Worm (Caenorhabditis elegans) whole organism, L1 larva: ENCODE measurements around the gene idpc-4.

ENCODE experiments used
- C04F5.9 ChIP-seq: sonication (generic microtip); optimal IDR thresholded peaks from 2 replicates; lab custom pipeline; 2016; ENCODE audit warnings: missing genetic modification characterization, missing compliant biosample characterization
- C16A3.4 ChIP-seq: fragments of 150-350 bp; optimal IDR thresholded peaks from 2 replicates; lab custom pipeline; 2014; ENCODE audit warnings: missing biosample characterization, missing genetic modification characterization
- F16B12.6 ChIP-seq: fragments of 150-350 bp; optimal IDR thresholded peaks from 2 replicates; lab custom pipeline; 2014; ENCODE audit warnings: missing biosample characterization, missing genetic modification characterization
- aha-1 ChIP-seq: fragments of 150-350 bp; optimal IDR thresholded peaks from 2 replicates; lab custom pipeline; 2014; ENCODE audit warnings: missing biosample characterization, missing genetic modification characterization
- alr-1 ChIP-seq: fragments of 200-800 bp; sonication (Bioruptor generic); optimal IDR thresholded peaks from 2 replicates; lab custom pipeline; 2018; ENCODE audit warnings: borderline replicate concordance, mild to moderate bottlenecking, missing genetic modification characterization, missing compliant biosample characterization
- ama-1 ChIP-seq: fragments of 150-350 bp; optimal IDR thresholded peaks from 2 replicates; lab custom pipeline; 2014
- ceh-88 ChIP-seq: fragments of 200-800 bp; sonication (Bioruptor generic); IDR thresholded peaks from 2 replicates; pipeline ENCODE4 v1.3.6; 2022; ENCODE audit warnings: missing genetic modification characterization, missing compliant biosample characterization
- ces-1 ChIP-seq: fragments of 150-350 bp; optimal IDR thresholded peaks from 2 replicates; lab custom pipeline; 2014; ENCODE audit warnings: missing biosample characterization, missing genetic modification reagents, missing genetic modification characterization
- dpl-1 ChIP-seq, 3 experiments: fragments of 150-350 bp in 2 of 3; sonication (generic microtip) in 1 of 3; optimal IDR thresholded peaks; 2 replicates each; lab custom pipeline; 2014 to 2017; ENCODE audit warnings: missing biosample characterization in 3 of 3, missing genetic modification characterization in 3 of 3, missing genetic modification reagents in 3 of 3
- efl-1 ChIP-seq, 4 experiments: fragments of 150-350 bp; optimal IDR thresholded peaks in 3 of 4; peaks in 1 of 4; 1 replicate in 1 of 4; 2 replicates in 3 of 4; lab custom pipeline; 2014; ENCODE audit warnings: missing biosample characterization in 2 of 4, missing genetic modification characterization in 2 of 4, missing genetic modification reagents in 2 of 4
- efl-3 ChIP-seq: fragments of 200-800 bp; sonication (Bioruptor generic); optimal IDR thresholded peaks from 2 replicates; lab custom pipeline; 2018; ENCODE audit warnings: mild to moderate bottlenecking, missing genetic modification characterization, missing compliant biosample characterization
- elt-2 ChIP-seq: sonication (generic microtip); optimal IDR thresholded peaks from 2 replicates; lab custom pipeline; 2016; ENCODE audit warnings: missing genetic modification characterization, mild to moderate bottlenecking, inconsistent platforms, missing compliant biosample characterization, missing genetic modification reagents
- elt-3 ChIP-seq, 6 experiments: fragments of 150-350 bp in 1 of 6; sonication (generic microtip); optimal IDR thresholded peaks; 2 replicates each; lab custom pipeline; 2017 to 2018; ENCODE audit warnings: missing biosample characterization in 6 of 6, missing genetic modification characterization in 6 of 6, inconsistent platforms in 1 of 6
- fkh-10 ChIP-seq: sonication (generic microtip); optimal IDR thresholded peaks from 2 replicates; lab custom pipeline; 2017; ENCODE audit warnings: missing biosample characterization, missing genetic modification reagents, missing genetic modification characterization
- grh-1 ChIP-seq: fragments of 200-800 bp; sonication (Bioruptor generic); IDR thresholded peaks from 2 replicates; pipeline ENCODE4 v1.3.6; 2022; ENCODE audit warnings: missing genetic modification reagents, missing genetic modification characterization, missing compliant biosample characterization
- isw-1 ChIP-seq: fragments of 200-800 bp; sonication (Bioruptor generic); IDR thresholded peaks from 2 replicates; pipeline ENCODE4 v1.3.6; 2022; ENCODE audit warnings: missing genetic modification characterization, missing compliant biosample characterization
- lin-14 ChIP-seq: fragments of 200-800 bp; sonication (Bioruptor generic); optimal IDR thresholded peaks from 2 replicates; lab custom pipeline; 2018; ENCODE audit warnings: mild to moderate bottlenecking, missing genetic modification characterization, moderate library complexity, missing compliant biosample characterization
- lin-15B ChIP-seq: fragments of 150-350 bp; sonication (generic microtip); optimal IDR thresholded peaks from 3 replicates; lab custom pipeline; 2014; ENCODE audit warnings: missing biosample characterization, missing genetic modification characterization
- lin-35 ChIP-seq, 2 experiments: fragments of 150-350 bp; optimal IDR thresholded peaks; 2 replicates each; lab custom pipeline; 2014; ENCODE audit warnings: missing biosample characterization in 2 of 2, missing genetic modification characterization in 2 of 2, missing genetic modification reagents in 2 of 2
- lin-39 ChIP-seq: fragments of 150-350 bp; optimal IDR thresholded peaks from 2 replicates; lab custom pipeline; 2014; ENCODE audit warnings: missing biosample characterization, missing genetic modification reagents, missing genetic modification characterization
- lir-3 ChIP-seq: sonication (generic microtip); optimal IDR thresholded peaks from 2 replicates; lab custom pipeline; 2016; ENCODE audit warnings: mild to moderate bottlenecking, missing genetic modification characterization, moderate library complexity, missing compliant biosample characterization; ENCODE audit not compliant: poor library complexity
- lsy-2 ChIP-seq, 2 experiments: fragments of 150-350 bp; optimal IDR thresholded peaks; 2 replicates each; lab custom pipeline; 2014; ENCODE audit warnings: missing biosample characterization in 2 of 2, missing genetic modification characterization in 2 of 2
- mab-9 ChIP-seq: fragments of 200-800 bp; sonication (Bioruptor generic); IDR thresholded peaks from 2 replicates; pipeline ENCODE4 v1.3.6; 2022; ENCODE audit warnings: missing genetic modification reagents, missing genetic modification characterization, missing compliant biosample characterization
- mdl-1 ChIP-seq, 2 experiments: fragments of 150-350 bp; optimal IDR thresholded peaks; 2 replicates each; lab custom pipeline; 2014 to 2017; ENCODE audit warnings: missing biosample characterization in 2 of 2, missing genetic modification characterization in 2 of 2, inconsistent platforms in 1 of 2
- mef-2 ChIP-seq: fragments of 150-350 bp; optimal IDR thresholded peaks from 2 replicates; lab custom pipeline; 2014; ENCODE audit warnings: missing biosample characterization, missing genetic modification characterization
- nhr-11 ChIP-seq: fragments of 150-350 bp; optimal IDR thresholded peaks from 2 replicates; lab custom pipeline; 2014; ENCODE audit warnings: missing biosample characterization, missing genetic modification characterization
- nhr-19 ChIP-seq: fragments of 200-800 bp; sonication (Bioruptor generic); conservative IDR thresholded peaks from 2 replicates; pipeline ENCODE4 v1.3.6; 2022; ENCODE audit warnings: missing genetic modification characterization, missing compliant biosample characterization
- nhr-20 ChIP-seq: sonication (generic microtip); optimal IDR thresholded peaks from 2 replicates; lab custom pipeline; 2016; ENCODE audit warnings: mild to moderate bottlenecking, missing genetic modification characterization, missing compliant biosample characterization
- nhr-47 ChIP-seq: sonication (generic microtip); optimal IDR thresholded peaks from 2 replicates; lab custom pipeline; 2016; ENCODE audit warnings: mild to moderate bottlenecking, missing genetic modification characterization, moderate library complexity, missing compliant biosample characterization
- nhr-71 ChIP-seq: sonication (generic microtip); optimal IDR thresholded peaks from 2 replicates; lab custom pipeline; 2016; ENCODE audit warnings: mild to moderate bottlenecking, missing genetic modification characterization, moderate library complexity, missing compliant biosample characterization
- nhr-76 ChIP-seq: sonication (generic microtip); optimal IDR thresholded peaks from 2 replicates; lab custom pipeline; 2017; ENCODE audit warnings: missing biosample characterization, missing genetic modification characterization
- nhr-84 ChIP-seq: sonication (generic microtip); optimal IDR thresholded peaks from 2 replicates; lab custom pipeline; 2017; ENCODE audit warnings: missing biosample characterization, missing genetic modification characterization
- nhr-85 ChIP-seq: sonication (generic microtip); peaks from one replicate; lab custom pipeline; 2016; ENCODE audit warnings: missing genetic modification characterization, inconsistent platforms, missing compliant biosample characterization
- pax-3 ChIP-seq: fragments of 200-800 bp; sonication (Bioruptor generic); optimal IDR thresholded peaks from 2 replicates; lab custom pipeline; 2018; ENCODE audit warnings: mild to moderate bottlenecking, missing genetic modification characterization, moderate library complexity, missing compliant biosample characterization
- pqm-1 ChIP-seq: sonication (generic microtip); optimal IDR thresholded peaks from 3 replicates; lab custom pipeline; 2017; ENCODE audit warnings: missing biosample characterization, missing genetic modification characterization
- skn-1 ChIP-seq: fragments of 150-350 bp; optimal IDR thresholded peaks from 2 replicates; lab custom pipeline; 2014; ENCODE audit warnings: missing biosample characterization, missing genetic modification characterization
- snpc-4 ChIP-seq: fragments of 150-350 bp; optimal IDR thresholded peaks from 2 replicates; lab custom pipeline; 2014; ENCODE audit warnings: missing biosample characterization, missing genetic modification characterization
- snu-23 ChIP-seq: sonication (generic microtip); optimal IDR thresholded peaks from 2 replicates; lab custom pipeline; 2016; ENCODE audit warnings: missing genetic modification characterization, missing compliant biosample characterization
- sptf-1 ChIP-seq: fragments of 150-350 bp; optimal IDR thresholded peaks from 2 replicates; lab custom pipeline; 2014; ENCODE audit warnings: missing biosample characterization, missing genetic modification characterization
- swsn-7 ChIP-seq: sonication (generic microtip); optimal IDR thresholded peaks from 2 replicates; lab custom pipeline; 2016; ENCODE audit warnings: missing genetic modification characterization, missing compliant biosample characterization
- unc-130 ChIP-seq: fragments of 150-350 bp; optimal IDR thresholded peaks from 2 replicates; lab custom pipeline; 2017; ENCODE audit warnings: missing biosample characterization, missing genetic modification characterization, inconsistent platforms
- vab-15 ChIP-seq: sonication (generic microtip); optimal IDR thresholded peaks from 2 replicates; lab custom pipeline; 2017; ENCODE audit warnings: missing genotype, mild to moderate bottlenecking, missing genetic modification characterization, missing compliant biosample characterization
- xbp-1 ChIP-seq: sonication (generic microtip); optimal IDR thresholded peaks from 2 replicates; lab custom pipeline; 2016; ENCODE audit warnings: missing genetic modification characterization, missing compliant biosample characterization
- zag-1 ChIP-seq: fragments of 150-350 bp; optimal IDR thresholded peaks from 2 replicates; lab custom pipeline; 2014; ENCODE audit warnings: missing biosample characterization, missing genetic modification characterization
- ztf-11 ChIP-seq, 2 experiments: sonication (generic microtip); optimal IDR thresholded peaks; 2 replicates each; lab custom pipeline; 2016 to 2017; ENCODE audit warnings: missing genetic modification characterization in 2 of 2, missing biosample characterization in 1 of 2, missing compliant biosample characterization in 1 of 2
- ztf-4 ChIP-seq: fragments of 150-350 bp; optimal IDR thresholded peaks from 2 replicates; lab custom pipeline; 2014; ENCODE audit warnings: missing biosample characterization, missing genetic modification characterization

The idpc-4 gene

ce11 chrV:9645507-9645906 is 20.3 kb downstream of the idpc-4 start, which contains the start of the genes atl-1 and hcp-2:
TSS of gene atl-1 (minus strand) at chrV:9645595.
TSS of gene hcp-2 (plus strand) at chrV:9645859.
- TF ChIP-seq efl-1 (optimal IDR thresholded peaks at IDR 0.05; lab: Kevin White, UChicago) (peak; percentile 69 to 83), efl-1 (GFP tag; optimal IDR thresholded peaks at IDR 0.05 in 1 of 2; lab: Kevin White, UChicago) (peak; percentile 78 to 97), lsy-2 (tag; optimal IDR thresholded peaks at IDR 0.05; lab: Kevin White, UChicago) (no peak), lin-35 (GFP tag; optimal IDR thresholded peaks at IDR 0.05; lab: Kevin White, UChicago) (peak; percentile 49 to 87), C16A3.4 (tag; lab: Kevin White, UChicago) (peak; percentile 9), dpl-1 (GFP tag; optimal IDR thresholded peaks at IDR 0.05; lab: Kevin White, UChicago) (peak; percentile 50 to 82 (median 70)), lir-3 (tag; lab: Kevin White, UChicago) (no peak), elt-3 (tag; optimal IDR thresholded peaks at IDR 0.05; lab: Kevin White, UChicago) (no peak), lin-15B (peak; percentile 11), zag-1 (tag; lab: Kevin White, UChicago) (no peak)

ce11 chrV:9651294-9651693 is 26.1 kb downstream of the idpc-4 start, which contains the start of gene T06E4.21:
TSS of gene T06E4.21 (plus strand) at chrV:9651594.
- TF ChIP-seq aha-1 (tag; lab: Kevin White, UChicago) (no peak), nhr-84 (tag; lab: Kevin White, UChicago) (no peak), vab-15 (no peak), unc-130 (tag; lab: Kevin White, UChicago) (no peak), snpc-4 (no peak), pax-3 (no peak), efl-1 (optimal IDR thresholded peaks at IDR 0.05; lab: Kevin White, UChicago) (no peak), efl-1 (GFP tag; optimal IDR thresholded peaks at IDR 0.05 in 1 of 2; lab: Kevin White, UChicago) (no peak)
- TF ChIP-seq, all 84 proteins: peak for 0

ce11 chrV:9654154-9654805 is 29.1 kb downstream of the idpc-4 start, which contains the start of gene cyp-29A4:
TSS of gene cyp-29A4 (plus strand) at chrV:9654755.
- TF ChIP-seq C04F5.9 (tag; lab: Kevin White, UChicago), result no peak
- TF ChIP-seq xbp-1, result no peak
- no peak for TF ChIP-seq elt-2 (tag; lab: Kevin White, UChicago)
- no peak for TF ChIP-seq skn-1 (tag; lab: Kevin White, UChicago)
- TF ChIP-seq snpc-4, result no peak
- TF ChIP-seq nhr-71, result peak; percentile 72
- peak; percentile 44 for TF ChIP-seq nhr-19
- peak; percentile 66 for TF ChIP-seq nhr-20 (tag; lab: Kevin White, UChicago)
- no peak for TF ChIP-seq ztf-11 (tag; optimal IDR thresholded peaks at IDR 0.05; lab: Kevin White, UChicago)
- no peak for TF ChIP-seq lin-39 (tag; lab: Kevin White, UChicago)
- no peak for TF ChIP-seq isw-1
- TF ChIP-seq swsn-7, result no peak
- no peak for TF ChIP-seq mef-2 (tag; lab: Kevin White, UChicago)
- TF ChIP-seq efl-3, result no peak
- no peak for TF ChIP-seq ztf-4
- TF ChIP-seq nhr-11, result no peak
- TF ChIP-seq nhr-47 (tag; lab: Kevin White, UChicago), result no peak
- TF ChIP-seq lir-3 (tag; lab: Kevin White, UChicago), result no peak
- TF ChIP-seq ceh-88 (GFP tag; lab: Robert Waterston, UW), result no peak
- no peak for TF ChIP-seq ces-1
- peak; percentile 68 for TF ChIP-seq grh-1 (GFP tag; lab: Robert Waterston, UW)
- TF ChIP-seq fkh-10 (GFP tag; lab: Kevin White, UChicago), result no peak
- TF ChIP-seq efl-1 (optimal IDR thresholded peaks at IDR 0.05; lab: Kevin White, UChicago), result no peak
- no peak for TF ChIP-seq efl-1 (GFP tag; optimal IDR thresholded peaks at IDR 0.05 in 1 of 2; lab: Kevin White, UChicago)
- TF ChIP-seq nhr-85 (tag; lab: Kevin White, UChicago), result peak; percentile 89
- no peak for TF ChIP-seq mdl-1 (tag; optimal IDR thresholded peaks at IDR 0.05; lab: Kevin White, UChicago)
- no peak for TF ChIP-seq C16A3.4 (tag; lab: Kevin White, UChicago)
- no peak for TF ChIP-seq ama-1 (lab: Kevin White, UChicago)
- peak; percentile 69 to 96 (median 92) for TF ChIP-seq elt-3 (tag; optimal IDR thresholded peaks at IDR 0.05; lab: Kevin White, UChicago)
- TF ChIP-seq lin-14 (GFP tag; lab: Kevin White, UChicago), result peak; percentile 57
- peak; percentile 31 for TF ChIP-seq snu-23 (GFP tag; lab: Kevin White, UChicago)
- TF ChIP-seq pqm-1 (tag; lab: Kevin White, UChicago), result no peak
- TF ChIP-seq nhr-76 (tag; lab: Kevin White, UChicago), result no peak
- no peak for TF ChIP-seq mab-9 (GFP tag; lab: Robert Waterston, UW)
- TF ChIP-seq vab-15, result peak; percentile 39
- no peak for TF ChIP-seq alr-1 (tag; lab: Kevin White, UChicago)
- TF ChIP-seq sptf-1 (tag; lab: Kevin White, UChicago), result no peak
- no peak for TF ChIP-seq F16B12.6 (tag; lab: Kevin White, UChicago)
